Fruit fly (Drosophila melanogaster) whole organism, embryonic: ENCODE measurements around the gene CG13481.
A peak's percentile ranks its signal among the peaks of the same experiment; 100 is the strongest.

Experiments
- Antp ChIP-seq: fragments of 200-800 bp; sonication (Bioruptor generic); optimal IDR thresholded peaks from 3 replicates; lab custom pipeline; 2016; ENCODE audit warnings: missing biosample characterization, missing genetic modification characterization
- Asciz ChIP-seq: fragments of 200-800 bp; sonication (Bioruptor generic); optimal IDR thresholded peaks from 2 replicates; lab custom pipeline; 2017; ENCODE audit warnings: missing biosample characterization, mild to moderate bottlenecking, missing genetic modification characterization, missing genetic modification reagents
- CG10267 ChIP-seq: fragments of 200-800 bp; sonication (Bioruptor generic); optimal IDR thresholded peaks from 2 replicates; lab custom pipeline; 2018; ENCODE audit warnings: missing biosample characterization, mild to moderate bottlenecking, missing genetic modification characterization, moderate library complexity
- CG11085 ChIP-seq: fragments of 200-800 bp; sonication (Bioruptor generic); IDR thresholded peaks from 2 replicates; pipeline ENCODE4 v1.3.6; 2022; ENCODE audit warnings: missing biosample characterization, missing genetic modification characterization
- CG12299 ChIP-seq: fragments of 200-800 bp; sonication (Bioruptor generic); optimal IDR thresholded peaks from 2 replicates; lab custom pipeline; 2018; ENCODE audit warnings: missing biosample characterization, mild to moderate bottlenecking, missing genetic modification characterization
- CG14441 ChIP-seq: fragments of 200-800 bp; sonication (Bioruptor generic); IDR thresholded peaks from 2 replicates; pipeline ENCODE4 v1.3.6; 2022; ENCODE audit warnings: missing biosample characterization, missing genetic modification characterization
- CG16863 ChIP-seq: fragments of 200-800 bp; sonication (Bioruptor generic); optimal IDR thresholded peaks from 3 replicates; lab custom pipeline; 2016; ENCODE audit warnings: missing biosample characterization, missing genetic modification characterization
- CG17328 ChIP-seq: fragments of 200-800 bp; sonication (Bioruptor generic); IDR thresholded peaks from 2 replicates; pipeline ENCODE4 v1.3.6; 2022; ENCODE audit warnings: missing biosample characterization, missing genetic modification characterization
- CG17361 ChIP-seq: fragments of 200-800 bp; sonication (Bioruptor generic); IDR thresholded peaks from 3 replicates; pipeline ENCODE4 v1.3.6; 2022; ENCODE audit warnings: missing biosample characterization, missing genetic modification characterization
- CG2120 ChIP-seq: fragments of 200-800 bp; sonication (Bioruptor generic); optimal IDR thresholded peaks from 3 replicates; lab custom pipeline; 2016; ENCODE audit warnings: missing biosample characterization, missing genetic modification characterization
- CG2678 ChIP-seq: fragments of 200-800 bp; sonication (Bioruptor generic); optimal IDR thresholded peaks from 3 replicates; lab custom pipeline; 2019; ENCODE audit warnings: missing biosample characterization, mild to moderate bottlenecking, missing genetic modification characterization, moderate library complexity
- CG3407 ChIP-seq: fragments of 200-800 bp; sonication (Bioruptor generic); optimal IDR thresholded peaks from 2 replicates; lab custom pipeline; 2018; ENCODE audit warnings: missing biosample characterization, mild to moderate bottlenecking, missing genetic modification characterization
- CG3838 ChIP-seq: fragments of 200-800 bp; sonication (Bioruptor generic); optimal IDR thresholded peaks from 3 replicates; lab custom pipeline; 2016; ENCODE audit warnings: missing biosample characterization, missing genetic modification characterization
- CG6175 ChIP-seq: fragments of 200-800 bp; sonication (Bioruptor generic); IDR thresholded peaks from 3 replicates; pipeline ENCODE4 v1.3.6; 2022; ENCODE audit warnings: missing biosample characterization, missing genetic modification characterization
- CG6683 ChIP-seq: fragments of 200-800 bp; sonication (Bioruptor generic); optimal IDR thresholded peaks from 2 replicates; lab custom pipeline; 2017; ENCODE audit warnings: missing biosample characterization, mild to moderate bottlenecking, missing genetic modification characterization, missing genetic modification reagents
- CG7987 ChIP-seq: fragments of 200-800 bp; sonication (Bioruptor generic); optimal IDR thresholded peaks from 2 replicates; lab custom pipeline; 2018; ENCODE audit warnings: missing biosample characterization, mild to moderate bottlenecking, missing genetic modification characterization, moderate library complexity
- CG9727 ChIP-seq: fragments of 200-800 bp; sonication (Bioruptor generic); optimal IDR thresholded peaks from 3 replicates; lab custom pipeline; 2017; ENCODE audit warnings: missing biosample characterization, mild to moderate bottlenecking, missing genetic modification characterization
- Chrac-16 ChIP-seq: fragments of 200-800 bp; sonication (Bioruptor generic); optimal IDR thresholded peaks from 3 replicates; lab custom pipeline; 2016; ENCODE audit warnings: missing biosample characterization, missing genetic modification characterization
- E2f1 ChIP-seq: fragments of 200-800 bp; sonication (Bioruptor generic); IDR thresholded peaks from 2 replicates; pipeline ENCODE4 v1.3.6; 2022; ENCODE audit warnings: missing biosample characterization, missing genetic modification characterization
- Fer1 ChIP-seq: fragments of 200-800 bp; sonication (Bioruptor generic); optimal IDR thresholded peaks from 2 replicates; lab custom pipeline; 2017; ENCODE audit warnings: missing biosample characterization, mild to moderate bottlenecking, missing genetic modification characterization
- Lhr ChIP-seq: fragments of 200-800 bp; sonication (Bioruptor generic); optimal IDR thresholded peaks from 3 replicates; lab custom pipeline; 2017; ENCODE audit warnings: mild to moderate bottlenecking, missing biosample characterization, missing genetic modification reagents, missing genetic modification characterization
- Meics ChIP-seq: fragments of 200-800 bp; sonication (Bioruptor generic); optimal IDR thresholded peaks from 2 replicates; lab custom pipeline; 2017; ENCODE audit warnings: missing biosample characterization, mild to moderate bottlenecking, missing genetic modification characterization
- Ptx1 ChIP-seq: fragments of 200-800 bp; sonication (Bioruptor generic); IDR thresholded peaks from 2 replicates; pipeline ENCODE4 v1.3.6; 2022; ENCODE audit warnings: missing biosample characterization, missing genetic modification characterization
- Six4 ChIP-seq: fragments of 200-800 bp; sonication (Bioruptor generic); optimal IDR thresholded peaks from 2 replicates; lab custom pipeline; 2016; ENCODE audit warnings: missing biosample characterization, missing genetic modification characterization
- Sox100B ChIP-seq: fragments of 200-800 bp; sonication (Bioruptor generic); optimal IDR thresholded peaks from 3 replicates; lab custom pipeline; 2018; ENCODE audit warnings: missing biosample characterization, mild to moderate bottlenecking, missing genetic modification characterization
- Sry-δ ChIP-seq: fragments of 200-800 bp; sonication (Bioruptor generic); optimal IDR thresholded peaks from 2 replicates; lab custom pipeline; 2016; ENCODE audit warnings: missing biosample characterization, missing genetic modification characterization
- Trl ChIP-seq, 3 experiments: fragments of >200 bp in 2 of 3; fragments of 200-800 bp in 1 of 3; sonication (Bioruptor generic) in 1 of 3; optimal IDR thresholded peaks; 2 replicates in 1 of 3; 3 replicates in 2 of 3; lab custom pipeline; 2016 to 2017; ENCODE audit warnings: missing biosample characterization in 1 of 3, missing genetic modification characterization in 1 of 3
- abd-A ChIP-seq: fragments of 200-800 bp; sonication (Bioruptor generic); optimal IDR thresholded peaks from 3 replicates; lab custom pipeline; 2019; ENCODE audit warnings: missing biosample characterization, mild to moderate bottlenecking, missing genetic modification characterization, moderate library complexity
- caup ChIP-seq: fragments of 200-800 bp; sonication (Bioruptor generic); optimal IDR thresholded peaks from 3 replicates; lab custom pipeline; 2017; ENCODE audit warnings: missing biosample characterization, mild to moderate bottlenecking, missing genetic modification characterization, moderate library complexity; ENCODE audit not compliant: severe bottlenecking
- dmrt11E ChIP-seq: fragments of 200-800 bp; sonication (Bioruptor generic); optimal IDR thresholded peaks from 3 replicates; lab custom pipeline; 2018; ENCODE audit warnings: missing biosample characterization, mild to moderate bottlenecking, missing genetic modification characterization, moderate library complexity
- dmrt99B ChIP-seq: fragments of 200-800 bp; sonication (Bioruptor generic); optimal IDR thresholded peaks from 2 replicates; lab custom pipeline; 2018; ENCODE audit warnings: missing biosample characterization, mild to moderate bottlenecking, missing genetic modification characterization, moderate library complexity
- esg ChIP-seq: fragments of 200-800 bp; sonication (Bioruptor generic); conservative IDR thresholded peaks from 2 replicates; pipeline ENCODE4 v1.3.6; 2022; ENCODE audit warnings: missing biosample characterization, missing genetic modification characterization
- eve ChIP-seq, 2 experiments: fragments of >200 bp; optimal IDR thresholded peaks; 2 replicates each; lab custom pipeline; 2017; ENCODE audit warnings: missing biosample characterization in 2 of 2, missing genetic modification characterization in 2 of 2
- fd64A ChIP-seq: fragments of 200-800 bp; sonication (Bioruptor generic); optimal IDR thresholded peaks from 3 replicates; lab custom pipeline; 2018; ENCODE audit warnings: missing biosample characterization, mild to moderate bottlenecking, missing genetic modification characterization
- gem ChIP-seq: fragments of 200-800 bp; sonication (Bioruptor generic); optimal IDR thresholded peaks from 2 replicates; lab custom pipeline; 2019; ENCODE audit warnings: missing biosample characterization, mild to moderate bottlenecking, missing genetic modification characterization, moderate library complexity
- gsb ChIP-seq: fragments of 200-800 bp; sonication (Bioruptor generic); IDR thresholded peaks from 2 replicates; pipeline ENCODE4 v1.3.6; 2022; ENCODE audit warnings: missing biosample characterization, missing genetic modification characterization
- lola ChIP-seq, 3 experiments: fragments of >200 bp in 2 of 3; fragments of 200-800 bp in 1 of 3; sonication (Bioruptor generic) in 1 of 3; optimal IDR thresholded peaks; 2 replicates each; lab custom pipeline; 2017 to 2019; ENCODE audit warnings: missing biosample characterization in 3 of 3, missing genetic modification characterization in 3 of 3, mild to moderate bottlenecking in 1 of 3, moderate library complexity in 1 of 3
- lov ChIP-seq, 2 experiments: fragments of 200-800 bp in 1 of 2; fragments of >200 bp in 1 of 2; sonication (Bioruptor generic) in 1 of 2; IDR thresholded peaks in 1 of 2; optimal IDR thresholded peaks in 1 of 2; 2 replicates in 1 of 2; 3 replicates in 1 of 2; pipeline versions ENCODE4 v1.3.6 to Lab custom; 2017 to 2022; ENCODE audit warnings: missing biosample characterization in 1 of 2, missing genetic modification characterization in 1 of 2
- nau ChIP-seq: fragments of 200-800 bp; sonication (Bioruptor generic); optimal IDR thresholded peaks from 3 replicates; lab custom pipeline; 2017; ENCODE audit warnings: missing biosample characterization, mild to moderate bottlenecking, missing genetic modification characterization, missing genetic modification reagents
- oc ChIP-seq: fragments of 200-800 bp; sonication (Bioruptor generic); optimal IDR thresholded peaks from 2 replicates; lab custom pipeline; 2018; ENCODE audit warnings: missing biosample characterization, mild to moderate bottlenecking, missing genetic modification characterization, moderate library complexity
- org-1 ChIP-seq: fragments of 200-800 bp; sonication (Bioruptor generic); optimal IDR thresholded peaks from 2 replicates; lab custom pipeline; 2017; ENCODE audit warnings: missing biosample characterization, missing genetic modification characterization
- sd ChIP-seq: fragments of 200-800 bp; sonication (Bioruptor generic); optimal IDR thresholded peaks from 3 replicates; lab custom pipeline; 2018; ENCODE audit warnings: missing biosample characterization, mild to moderate bottlenecking, missing genetic modification characterization, moderate library complexity
- sna ChIP-seq: fragments of 200-800 bp; sonication (Bioruptor generic); IDR thresholded peaks from 2 replicates; pipeline ENCODE4 v1.3.6; 2022; ENCODE audit warnings: missing biosample characterization, missing genetic modification characterization; ENCODE audit not compliant: partially characterized antibody
- stc ChIP-seq: fragments of 200-800 bp; sonication (Bioruptor generic); IDR thresholded peaks from 2 replicates; pipeline ENCODE4 v1.3.6; 2022; ENCODE audit warnings: missing biosample characterization, missing genetic modification characterization
- tna ChIP-seq: fragments of 200-800 bp; sonication (Bioruptor generic); IDR thresholded peaks from 2 replicates; pipeline ENCODE4 v1.3.6; 2022; ENCODE audit warnings: missing biosample characterization, missing genetic modification characterization; ENCODE audit not compliant: partially characterized antibody
- ttk ChIP-seq: fragments of 200-800 bp; sonication (Bioruptor generic); IDR thresholded peaks from 2 replicates; pipeline ENCODE4 v2.1.2; 2022; ENCODE audit warnings: missing biosample characterization, missing genetic modification characterization
- unpg ChIP-seq: fragments of 200-800 bp; sonication (Bioruptor generic); optimal IDR thresholded peaks from 3 replicates; lab custom pipeline; 2018; ENCODE audit warnings: missing biosample characterization, mild to moderate bottlenecking, missing genetic modification characterization, moderate library complexity
- wek ChIP-seq: fragments of 200-800 bp; sonication (Bioruptor generic); optimal IDR thresholded peaks from 3 replicates; lab custom pipeline; 2018; ENCODE audit warnings: missing biosample characterization, mild to moderate bottlenecking, missing genetic modification characterization, moderate library complexity

CG13481 gene

DNA sequence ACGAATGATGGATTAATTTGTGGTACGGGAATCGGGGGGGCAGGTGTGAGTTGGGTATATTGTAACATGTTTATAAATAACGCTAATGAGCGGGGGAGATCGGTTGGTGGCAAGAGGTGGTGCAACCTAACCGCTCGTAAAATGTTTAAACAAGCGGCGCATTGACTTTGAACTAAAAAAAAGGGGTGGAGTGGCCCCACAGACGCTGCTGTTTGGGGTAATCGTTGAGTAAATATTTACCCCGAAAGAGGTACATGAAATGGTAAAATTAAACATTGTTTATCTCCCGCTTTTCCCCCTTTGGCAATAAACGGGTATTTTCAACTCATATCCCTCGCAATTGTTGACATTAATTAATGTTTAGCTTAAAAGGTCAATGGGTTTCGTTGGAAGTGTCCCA, 3.4 kb downstream of the CG13481 start (continued):
- TF ChIP-seq lola (GFP tag; optimal IDR thresholded peaks at IDR 0.05; lab: Kevin White, UChicago) (peak in 1 of 3 experiments; percentile 68), CG3407 (GFP tag; lab: Kevin White, UChicago) (peak; percentile 82), CG9727 (GFP tag; lab: Kevin White, UChicago) (peak; percentile 41), Lhr (GFP tag; lab: Kevin White, UChicago) (peak; percentile 60), gem (tag; lab: Kevin White, UChicago) (peak; percentile 56), sd (tag; lab: Kevin White, UChicago) (peak; percentile 35), E2f1 (GFP tag; lab: Robert Waterston, UW) (peak; percentile 13; the same call in 1 of the 2 replicates), unpg (GFP tag; lab: Kevin White, UChicago) (peak; percentile 71), CG2120 (no peak), dmrt99B (tag; lab: Kevin White, UChicago) (peak; percentile 70), stc (GFP tag; lab: Robert Waterston, UW) (peak; percentile 46; the same call in 1 of the 2 replicates), esg (GFP tag; lab: Robert Waterston, UW) (no peak), CG3838 (GFP tag; lab: Kevin White, UChicago) (no peak), CG17328 (peak; percentile 30; the same call in 1 of the 2 replicates), CG17361 (GFP tag; lab: Robert Waterston, UW) (peak; percentile 52; the same call in 2 of the 3 replicates), Meics (GFP tag; lab: Kevin White, UChicago) (peak; percentile 27), abd-A (peak; percentile 39), CG2678 (tag; lab: Kevin White, UChicago) (peak; percentile 67), Fer1 (peak; percentile 42), lov (optimal IDR thresholded peaks at IDR 0.05; lab: Kevin White, UChicago) (no peak), lov (GFP tag; IDR thresholded peaks at IDR 0.05; lab: Robert Waterston, UW) (0 out of 3 replicates have a peak, but pooled peaks have one; percentile 33), oc (peak; percentile 64), CG11085 (GFP tag; lab: Robert Waterston, UW) (no peak), caup (peak; percentile 50), fd64A (GFP tag; lab: Kevin White, UChicago) (peak; percentile 94), CG14441 (GFP tag; lab: Robert Waterston, UW) (peak; percentile 50; the same call in 1 of the 2 replicates), CG16863 (GFP tag; lab: Kevin White, UChicago) (peak; percentile 32), Asciz (GFP tag; lab: Kevin White, UChicago) (peak; percentile 91), CG6175 (peak; percentile 61; the same call in 2 of the 3 replicates), dmrt11E (tag; lab: Kevin White, UChicago) (peak; percentile 73), Sry-δ (GFP tag; lab: Kevin White, UChicago) (no peak), Six4 (GFP tag; lab: Kevin White, UChicago) (no peak), CG6683 (peak; percentile 28), Chrac-16 (GFP tag; lab: Kevin White, UChicago) (no peak), CG12299 (tag; lab: Kevin White, UChicago) (peak; percentile 53), CG10267 (peak; percentile 35), CG7987 (peak; percentile 10), Antp (peak; percentile 2), nau (GFP tag; lab: Kevin White, UChicago) (peak; percentile 74), Trl (optimal IDR thresholded peaks at IDR 0.05; lab: Kevin White, UChicago) (no peak), Trl (GFP tag; optimal IDR thresholded peaks at IDR 0.05; lab: Kevin White, UChicago) (peak; percentile 3), ttk (GFP tag; lab: Robert Waterston, UW) (no peak), Sox100B (GFP tag; lab: Kevin White, UChicago) (peak; percentile 79), wek (GFP tag; lab: Kevin White, UChicago) (peak; percentile 77), gsb (no peak), Ptx1 (peak; percentile 27; the same call in 1 of the 2 replicates), tna (GFP tag; lab: Robert Waterston, UW) (no peak), org-1 (GFP tag; lab: Kevin White, UChicago) (peak; percentile 59), eve (GFP tag; optimal IDR thresholded peaks at IDR 0.05; lab: Kevin White, UChicago) (no peak), sna (GFP tag; lab: Robert Waterston, UW) (no peak)
